Fruit fly (Drosophila melanogaster) whole organism, embryonic: ENCODE data around the gene Cpr12A.

Experiments
- Asciz ChIP-seq: fragments of 200-800 bp; sonication (Bioruptor generic); optimal IDR thresholded peaks from 2 replicates; lab custom pipeline; 2017; ENCODE audit warnings: missing biosample characterization, mild to moderate bottlenecking, missing genetic modification characterization, missing genetic modification reagents
- CG1024 ChIP-seq: fragments of 200-800 bp; sonication (Bioruptor generic); IDR thresholded peaks from 2 replicates; pipeline ENCODE4 v1.3.6; 2022; ENCODE audit warnings: missing biosample characterization, missing genetic modification characterization
- CG10565 ChIP-seq: fragments of 200-800 bp; sonication (Bioruptor generic); optimal IDR thresholded peaks from 3 replicates; lab custom pipeline; 2016; ENCODE audit warnings: missing biosample characterization, mild to moderate bottlenecking, missing genetic modification characterization
- CG13296 ChIP-seq: fragments of 200-800 bp; sonication (Bioruptor generic); optimal IDR thresholded peaks from 3 replicates; lab custom pipeline; 2018; ENCODE audit warnings: missing biosample characterization, mild to moderate bottlenecking, missing genetic modification characterization
- CG13424 ChIP-seq: fragments of 200-800 bp; sonication (Bioruptor generic); optimal IDR thresholded peaks from 2 replicates; lab custom pipeline; 2019; ENCODE audit warnings: missing biosample characterization, mild to moderate bottlenecking, missing genetic modification characterization, moderate library complexity
- CG13624 ChIP-seq: fragments of 200-800 bp; sonication (Bioruptor generic); optimal IDR thresholded peaks from 2 replicates; lab custom pipeline; 2016; ENCODE audit warnings: missing biosample characterization, missing genetic modification characterization
- CG14860 ChIP-seq: fragments of 200-800 bp; sonication (Bioruptor generic); IDR thresholded peaks from 3 replicates; pipeline ENCODE4 v1.3.6; 2022; ENCODE audit warnings: missing biosample characterization, missing genetic modification characterization; ENCODE audit not compliant: partially characterized antibody
- CG15514 ChIP-seq: fragments of 200-800 bp; sonication (Bioruptor generic); optimal IDR thresholded peaks from 3 replicates; lab custom pipeline; 2017; ENCODE audit warnings: missing biosample characterization, missing genetic modification characterization, mild to moderate bottlenecking, moderate library complexity, missing genetic modification reagents
- CG15601 ChIP-seq: fragments of 200-800 bp; sonication (Bioruptor generic); optimal IDR thresholded peaks from 3 replicates; lab custom pipeline; 2019; ENCODE audit warnings: missing biosample characterization, mild to moderate bottlenecking, missing genetic modification characterization, moderate library complexity
- CG17186 ChIP-seq: fragments of 200-800 bp; sonication (Bioruptor generic); optimal IDR thresholded peaks from 3 replicates; lab custom pipeline; 2017; ENCODE audit warnings: missing biosample characterization, missing genetic modification reagents, missing genetic modification characterization
- CG17802 ChIP-seq: fragments of 200-800 bp; sonication (Bioruptor generic); optimal IDR thresholded peaks from 2 replicates; lab custom pipeline; 2018; ENCODE audit warnings: missing biosample characterization, mild to moderate bottlenecking, missing genetic modification characterization, moderate library complexity
- CG1832 ChIP-seq: fragments of 200-800 bp; sonication (Bioruptor generic); optimal IDR thresholded peaks from 2 replicates; lab custom pipeline; 2017; ENCODE audit warnings: missing biosample characterization, mild to moderate bottlenecking, missing genetic modification characterization, inconsistent platforms
- CG18476 ChIP-seq: fragments of 200-800 bp; sonication (Bioruptor generic); optimal IDR thresholded peaks from 2 replicates; lab custom pipeline; 2016; ENCODE audit warnings: missing biosample characterization, mild to moderate bottlenecking, missing genetic modification characterization
- CG18619 ChIP-seq: fragments of 200-800 bp; sonication (Bioruptor generic); optimal IDR thresholded peaks from 3 replicates; lab custom pipeline; 2017; ENCODE audit warnings: missing biosample characterization, mild to moderate bottlenecking, missing genetic modification characterization
- CG2116 ChIP-seq: fragments of 200-800 bp; sonication (Bioruptor generic); optimal IDR thresholded peaks from 3 replicates; lab custom pipeline; 2018; ENCODE audit warnings: missing biosample characterization, mild to moderate bottlenecking, missing genetic modification characterization
- CG2712 ChIP-seq: fragments of 200-800 bp; optimal IDR thresholded peaks from 3 replicates; lab custom pipeline; 2019; ENCODE audit warnings: missing biosample characterization, mild to moderate bottlenecking, missing genetic modification characterization, moderate library complexity
- CG2889 ChIP-seq: fragments of 200-800 bp; sonication (Bioruptor generic); IDR thresholded peaks from 3 replicates; pipeline ENCODE4 v1.3.6; 2022; ENCODE audit warnings: missing biosample characterization, missing genetic modification characterization
- CG34422 ChIP-seq: fragments of 200-800 bp; sonication (Bioruptor generic); IDR thresholded peaks from 3 replicates; pipeline ENCODE4 v1.3.6; 2022; ENCODE audit warnings: missing biosample characterization, missing genetic modification characterization
- CG3838 ChIP-seq: fragments of 200-800 bp; sonication (Bioruptor generic); optimal IDR thresholded peaks from 3 replicates; lab custom pipeline; 2016; ENCODE audit warnings: missing biosample characterization, missing genetic modification characterization
- CG7357 ChIP-seq: fragments of 200-800 bp; sonication (Bioruptor generic); IDR thresholded peaks from 3 replicates; pipeline ENCODE4 v1.3.6; 2022; ENCODE audit warnings: missing biosample characterization, missing genetic modification characterization
- CG8388 ChIP-seq: fragments of 200-800 bp; sonication (Bioruptor generic); optimal IDR thresholded peaks from 2 replicates; lab custom pipeline; 2019; ENCODE audit warnings: missing biosample characterization, mild to moderate bottlenecking, missing genetic modification characterization, moderate library complexity
- Dek ChIP-seq: fragments of 200-800 bp; sonication (Bioruptor generic); optimal IDR thresholded peaks from 3 replicates; lab custom pipeline; 2019; ENCODE audit warnings: missing biosample characterization, mild to moderate bottlenecking, missing genetic modification characterization, moderate library complexity
- HLH3B ChIP-seq: fragments of 200-800 bp; sonication (Bioruptor generic); IDR thresholded peaks from 2 replicates; pipeline ENCODE4 v1.3.6; 2022; ENCODE audit warnings: missing biosample characterization, missing genetic modification characterization
- Hsf ChIP-seq: fragments of 200-800 bp; sonication (Bioruptor generic); optimal IDR thresholded peaks from 3 replicates; lab custom pipeline; 2016; ENCODE audit warnings: missing biosample characterization, missing genetic modification characterization
- Neu2 ChIP-seq: fragments of 200-800 bp; sonication (Bioruptor generic); optimal IDR thresholded peaks from 3 replicates; lab custom pipeline; 2016; ENCODE audit warnings: missing biosample characterization, missing genetic modification characterization, borderline replicate concordance
- Opbp ChIP-seq: fragments of 200-800 bp; sonication (Bioruptor generic); IDR thresholded peaks from 3 replicates; pipeline ENCODE4 v1.3.6; 2022; ENCODE audit warnings: missing biosample characterization, missing genetic modification characterization; ENCODE audit not compliant: partially characterized antibody
- Ptx1 ChIP-seq: fragments of 200-800 bp; sonication (Bioruptor generic); IDR thresholded peaks from 2 replicates; pipeline ENCODE4 v1.3.6; 2022; ENCODE audit warnings: missing biosample characterization, missing genetic modification characterization
- Scr ChIP-seq: fragments of 200-800 bp; sonication (Bioruptor generic); IDR thresholded peaks from 2 replicates; pipeline ENCODE4 v1.3.6; 2022; ENCODE audit warnings: missing biosample characterization, missing genetic modification characterization; ENCODE audit not compliant: partially characterized antibody
- al ChIP-seq: fragments of 200-800 bp; sonication (Bioruptor generic); IDR thresholded peaks from 2 replicates; pipeline ENCODE4 v1.3.6; 2022; ENCODE audit warnings: missing biosample characterization, missing genetic modification characterization
- amos ChIP-seq: fragments of 200-800 bp; sonication (Bioruptor generic); IDR thresholded peaks from 2 replicates; pipeline ENCODE4 v1.3.6; 2022; ENCODE audit warnings: missing biosample characterization, missing genetic modification characterization; ENCODE audit not compliant: partially characterized antibody
- bowl ChIP-seq: fragments of 200-800 bp; sonication (Bioruptor generic); IDR thresholded peaks from 2 replicates; pipeline ENCODE4 v1.3.6; 2022; ENCODE audit warnings: missing biosample characterization, missing genetic modification characterization
- btn ChIP-seq: fragments of 200-800 bp; sonication (Bioruptor generic); optimal IDR thresholded peaks from 2 replicates; lab custom pipeline; 2016; ENCODE audit warnings: missing biosample characterization, missing genetic modification characterization
- ci ChIP-seq: fragments of 200-800 bp; sonication (Bioruptor generic); IDR thresholded peaks from 3 replicates; pipeline ENCODE4 v1.3.6; 2022; ENCODE audit warnings: missing biosample characterization, missing genetic modification characterization
- cwo ChIP-seq: fragments of 200-800 bp; sonication (Bioruptor generic); optimal IDR thresholded peaks from 3 replicates; lab custom pipeline; 2017; ENCODE audit warnings: missing biosample characterization, missing genetic modification characterization, mild to moderate bottlenecking, moderate library complexity, missing genetic modification reagents
- dmrt11E ChIP-seq: fragments of 200-800 bp; sonication (Bioruptor generic); optimal IDR thresholded peaks from 3 replicates; lab custom pipeline; 2018; ENCODE audit warnings: missing biosample characterization, mild to moderate bottlenecking, missing genetic modification characterization, moderate library complexity
- emc ChIP-seq: fragments of 200-800 bp; sonication (Bioruptor generic); optimal IDR thresholded peaks from 2 replicates; lab custom pipeline; 2016; ENCODE audit warnings: missing biosample characterization, missing genetic modification characterization
- ham ChIP-seq: fragments of 200-800 bp; sonication (Bioruptor generic); IDR thresholded peaks from 2 replicates; pipeline ENCODE4 v1.3.6; 2022; ENCODE audit warnings: missing biosample characterization, missing genetic modification characterization
- nmo ChIP-seq: fragments of 200-800 bp; sonication (Bioruptor generic); optimal IDR thresholded peaks from 2 replicates; lab custom pipeline; 2018; ENCODE audit warnings: missing biosample characterization, mild to moderate bottlenecking, missing genetic modification characterization, moderate library complexity
- nom ChIP-seq: fragments of 200-800 bp; sonication (Bioruptor generic); optimal IDR thresholded peaks from 2 replicates; lab custom pipeline; 2017; ENCODE audit warnings: missing biosample characterization, missing genetic modification characterization, mild to moderate bottlenecking, moderate library complexity, missing genetic modification reagents
- p53 ChIP-seq: fragments of 200-800 bp; sonication (Bioruptor generic); optimal IDR thresholded peaks from 2 replicates; lab custom pipeline; 2016; ENCODE audit warnings: missing biosample characterization, missing genetic modification characterization
- peb ChIP-seq: fragments of 200-800 bp; sonication (Bioruptor generic); IDR thresholded peaks from 2 replicates; pipeline ENCODE4 v1.3.6; 2022; ENCODE audit warnings: missing biosample characterization, missing genetic modification characterization
- pho ChIP-seq: fragments of 200-800 bp; sonication (Bioruptor generic); optimal IDR thresholded peaks from 2 replicates; lab custom pipeline; 2016; ENCODE audit warnings: missing biosample characterization, missing genetic modification characterization
- repo ChIP-seq: fragments of 200-800 bp; sonication (Bioruptor generic); optimal IDR thresholded peaks from 2 replicates; lab custom pipeline; 2016; ENCODE audit warnings: missing biosample characterization, missing genetic modification characterization
- sna ChIP-seq: fragments of 200-800 bp; sonication (Bioruptor generic); IDR thresholded peaks from 2 replicates; pipeline ENCODE4 v1.3.6; 2022; ENCODE audit warnings: missing biosample characterization, missing genetic modification characterization; ENCODE audit not compliant: partially characterized antibody
- stc ChIP-seq: fragments of 200-800 bp; sonication (Bioruptor generic); IDR thresholded peaks from 2 replicates; pipeline ENCODE4 v1.3.6; 2022; ENCODE audit warnings: missing biosample characterization, missing genetic modification characterization
- ttk ChIP-seq: fragments of 200-800 bp; sonication (Bioruptor generic); IDR thresholded peaks from 2 replicates; pipeline ENCODE4 v2.1.2; 2022; ENCODE audit warnings: missing biosample characterization, missing genetic modification characterization
- vvl ChIP-seq: fragments of 200-800 bp; sonication (Bioruptor generic); IDR thresholded peaks from 2 replicates; pipeline ENCODE4 v1.3.6; 2022; ENCODE audit warnings: missing biosample characterization, missing genetic modification characterization

Gene Cpr12A

dm6 chrX:13563483-13564443 is 20.3 kb downstream of the Cpr12A start, which contains the start of the genes CG46311 and Tpst (continued):
- no peak for TF ChIP-seq bowl (GFP tag; lab: Robert Waterston, UW)
- peak; percentile 31 for TF ChIP-seq nom
- TF ChIP-seq stc (GFP tag; lab: Robert Waterston, UW): no peak
- peak; percentile 26; the same call in 1 of the 2 replicates for TF ChIP-seq al
- peak; percentile 48 for TF ChIP-seq CG13424
- TF ChIP-seq ci (GFP tag; lab: Robert Waterston, UW): peak; percentile 75
- TF ChIP-seq CG3838 (GFP tag; lab: Kevin White, UChicago): peak; percentile 70
- peak; percentile 34 for TF ChIP-seq CG2116 (GFP tag; lab: Kevin White, UChicago)
- peak; percentile 26 for TF ChIP-seq CG15601 (tag; lab: Kevin White, UChicago)
- peak; percentile 65; the same call in 2 of the 3 replicates for TF ChIP-seq CG34422 (GFP tag; lab: Robert Waterston, UW)
- TF ChIP-seq CG7357: no peak
- peak; percentile 13 for TF ChIP-seq CG18619 (GFP tag; lab: Kevin White, UChicago)
- no peak for TF ChIP-seq CG2889 (GFP tag; lab: Robert Waterston, UW)
- TF ChIP-seq CG1024 (GFP tag; lab: Robert Waterston, UW): peak; percentile 58
- TF ChIP-seq Opbp (GFP tag; lab: Robert Waterston, UW): peak; percentile 67; the same call in 1 of the 3 replicates
- peak; percentile 51 for TF ChIP-seq CG13624 (GFP tag; lab: Kevin White, UChicago)
- TF ChIP-seq CG8388 (GFP tag; lab: Kevin White, UChicago): no peak
- peak; percentile 33 for TF ChIP-seq pho (GFP tag; lab: Kevin White, UChicago)
- peak; percentile 49 for TF ChIP-seq Dek (tag; lab: Kevin White, UChicago)
- TF ChIP-seq Asciz (GFP tag; lab: Kevin White, UChicago): no peak
- no peak for TF ChIP-seq emc
- TF ChIP-seq CG13296 (GFP tag; lab: Kevin White, UChicago): no peak
- peak; percentile 47 for TF ChIP-seq peb (GFP tag; lab: Robert Waterston, UW)
- TF ChIP-seq ttk (GFP tag; lab: Robert Waterston, UW): peak; percentile 34; the same call in 1 of the 2 replicates
- peak; percentile 43; the same call in 1 of the 2 replicates for TF ChIP-seq HLH3B (GFP tag; lab: Robert Waterston, UW)
- peak; percentile 43 for TF ChIP-seq CG2712 (tag; lab: Kevin White, UChicago)
- no peak for TF ChIP-seq CG14860 (GFP tag; lab: Robert Waterston, UW)
- TF ChIP-seq ham (GFP tag; lab: Robert Waterston, UW): no peak
- TF ChIP-seq CG15514 (GFP tag; lab: Kevin White, UChicago): peak; percentile 79
- no peak for TF ChIP-seq CG10565
- peak; percentile 86 for TF ChIP-seq CG17186 (GFP tag; lab: Kevin White, UChicago)
- no peak for TF ChIP-seq CG18476 (GFP tag; lab: Kevin White, UChicago)
- peak; percentile 43 for TF ChIP-seq dmrt11E (tag; lab: Kevin White, UChicago)
- peak; percentile 39; the same call in 1 of the 2 replicates for TF ChIP-seq Scr (GFP tag; lab: Robert Waterston, UW)
- TF ChIP-seq btn (GFP tag; lab: Kevin White, UChicago): no peak
- peak; percentile 78 for TF ChIP-seq vvl
- TF ChIP-seq CG1832: peak; percentile 44
- peak; percentile 73 for TF ChIP-seq Ptx1 (GFP tag; lab: Robert Waterston, UW)
- peak; percentile 64 for TF ChIP-seq p53 (GFP tag; lab: Kevin White, UChicago)
- 0 out of 2 replicates have a peak, but pooled peaks have one; percentile 34 for TF ChIP-seq sna (GFP tag; lab: Robert Waterston, UW)
- no peak for TF ChIP-seq cwo (GFP tag; lab: Kevin White, UChicago)
- TF ChIP-seq CG17802: no peak
- peak; percentile 1 for TF ChIP-seq Neu2 (GFP tag; lab: Kevin White, UChicago)
- TF ChIP-seq Hsf: peak; percentile 74
- peak; percentile 59 for TF ChIP-seq amos (GFP tag; lab: Robert Waterston, UW)
- TF ChIP-seq nmo (GFP tag; lab: Kevin White, UChicago): peak; percentile 48
- no peak for TF ChIP-seq repo
